Worm (Caenorhabditis elegans): ENCODE results near the gene fbxc-50.
A peak's percentile ranks its signal among the peaks of the same experiment; 100 is the strongest.

The fbxc-50 gene

DNA sequence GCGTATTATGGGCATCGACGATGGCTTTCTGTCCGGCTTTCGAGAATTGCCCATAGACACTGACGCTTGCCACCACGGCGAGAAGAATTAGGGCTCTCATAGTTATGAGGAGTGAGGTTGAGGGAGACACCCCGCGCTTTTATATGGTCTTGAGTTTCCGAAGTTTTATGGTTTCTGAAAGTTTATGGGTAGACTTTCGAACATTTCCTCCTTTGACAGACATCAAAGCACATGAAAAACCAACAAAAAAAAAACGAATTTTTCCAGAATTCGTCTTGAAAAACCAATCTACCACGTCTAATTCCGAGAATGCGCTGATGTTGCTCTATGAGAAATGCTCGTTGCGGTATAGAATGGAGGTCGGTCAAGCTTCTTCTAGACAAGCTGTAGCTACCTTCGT lies 36.6 kb upstream of the fbxc-50 start, which contains the start of gene scl-15:
Gene scl-15, minus strand, starts transcription at position 101 of the 400 bp plus-strand sequence.
- no peak for TF ChIP-seq mml-1 (tag; optimal IDR thresholded peaks at IDR 0.05)

ce11 chrII:3282353-3282752 lies 34.4 kb upstream of the fbxc-50 start, which contains the start of gene nep-13:
Gene nep-13 (plus strand): TSS chrII:3282653.
- TF ChIP-seq nhr-67 (tag; optimal IDR thresholded peaks at IDR 0.05) (no peak), unc-62 (GFP tag; optimal IDR thresholded peaks at IDR 0.05) (no peak), ZK546.5 (tag; optimal IDR thresholded peaks at IDR 0.05) (no peak), nhr-12 (tag; optimal IDR thresholded peaks at IDR 0.05) (no peak), mdl-1 (tag; optimal IDR thresholded peaks at IDR 0.05) (no peak)

- TF ChIP-seq nhr-77 (tag; optimal IDR thresholded peaks at IDR 0.05), result no peak
Measured at ce11 chrII:3278634-3279033, 30.7 kb upstream of the fbxc-50 start, which contains the start of gene wht-4. Gene wht-4 (plus strand): TSS chrII:3278934.

ce11 chrII:3277686-3278085 lies 29.8 kb upstream of the fbxc-50 start, which contains the start of gene F02E11.4:
Gene F02E11.4 (minus strand): TSS chrII:3277786.
- TF ChIP-seq nhr-67 (tag; optimal IDR thresholded peaks at IDR 0.05) (no peak), hmg-11 (tag; optimal IDR thresholded peaks at IDR 0.05) (no peak), jun-1 (tag; optimal IDR thresholded peaks at IDR 0.05) (no peak), nhr-28 (tag; optimal IDR thresholded peaks at IDR 0.05) (no peak), nhr-11 (tag; optimal IDR thresholded peaks at IDR 0.05) (no peak), ceh-9 (tag; optimal IDR thresholded peaks at IDR 0.05) (no peak), snpc-4 (tag; optimal IDR thresholded peaks at IDR 0.05) (no peak), unc-39 (tag; optimal IDR thresholded peaks at IDR 0.05) (no peak), R02D3.7 (tag; optimal IDR thresholded peaks at IDR 0.05) (no peak), tbx-2 (tag; optimal IDR thresholded peaks at IDR 0.05) (no peak), ceh-82 (tag; optimal IDR thresholded peaks at IDR 0.05) (no peak), ama-1 (optimal IDR thresholded peaks at IDR 0.05) (no peak), mml-1 (tag; optimal IDR thresholded peaks at IDR 0.05) (no peak)

DNA sequence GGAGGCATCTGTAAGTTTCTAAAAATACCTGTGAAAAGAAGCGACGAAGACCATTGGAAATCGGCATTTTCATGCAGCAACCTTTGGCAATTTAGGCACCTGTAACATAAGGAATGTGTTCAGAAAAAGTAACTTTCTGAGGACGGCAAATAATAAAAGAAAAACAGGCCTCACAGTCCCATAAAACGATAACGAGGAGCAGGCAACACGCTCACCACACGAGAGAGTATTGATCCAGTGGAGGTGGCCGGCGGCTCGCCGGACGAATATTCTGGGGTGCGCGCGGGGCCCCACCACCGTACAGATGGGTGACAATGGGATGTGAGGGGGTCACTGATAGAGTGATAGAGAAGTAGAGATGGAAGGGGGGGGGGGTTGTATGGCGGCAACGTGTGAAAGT lies 27.0 kb upstream of the fbxc-50 start, which contains the start of gene F02E11.3:
Gene F02E11.3, minus strand, starts transcription at position 101 of the 400 bp plus-strand sequence.
- TF ChIP-seq ZK546.5 (tag; optimal IDR thresholded peaks at IDR 0.05) (no peak), unc-62 (GFP tag; optimal IDR thresholded peaks at IDR 0.05) (no peak), jun-1 (tag; optimal IDR thresholded peaks at IDR 0.05) (no peak), nhr-76 (tag; optimal IDR thresholded peaks at IDR 0.05) (no peak), skn-1 (tag; optimal IDR thresholded peaks at IDR 0.05) (no peak), ztf-4 (tag; optimal IDR thresholded peaks at IDR 0.05) (no peak), nhr-77 (tag; optimal IDR thresholded peaks at IDR 0.05) (no peak), ama-1 (optimal IDR thresholded peaks at IDR 0.05) (no peak)

ce11 chrII:3270598-3270997 lies 22.7 kb upstream of the fbxc-50 start:
- TF ChIP-seq nhr-77 (tag; optimal IDR thresholded peaks at IDR 0.05) (no peak), nhr-237 (tag; optimal IDR thresholded peaks at IDR 0.05) (no peak), nhr-28 (tag; optimal IDR thresholded peaks at IDR 0.05) (no peak), snpc-4 (tag; optimal IDR thresholded peaks at IDR 0.05) (no peak), ztf-4 (tag; optimal IDR thresholded peaks at IDR 0.05) (no peak), eor-1 (tag; optimal IDR thresholded peaks at IDR 0.05) (no peak), pqm-1 (tag; optimal IDR thresholded peaks at IDR 0.05) (no peak), nhr-23 (tag; optimal IDR thresholded peaks at IDR 0.05) (no peak), nhr-11 (tag; optimal IDR thresholded peaks at IDR 0.05) (no peak), ceh-16 (tag; optimal IDR thresholded peaks at IDR 0.05) (no peak), egl-5 (tag; optimal IDR thresholded peaks at IDR 0.05) (no peak), lsy-12 (tag; optimal IDR thresholded peaks at IDR 0.05) (no peak), mdl-1 (tag; optimal IDR thresholded peaks at IDR 0.05) (no peak)

DNA sequence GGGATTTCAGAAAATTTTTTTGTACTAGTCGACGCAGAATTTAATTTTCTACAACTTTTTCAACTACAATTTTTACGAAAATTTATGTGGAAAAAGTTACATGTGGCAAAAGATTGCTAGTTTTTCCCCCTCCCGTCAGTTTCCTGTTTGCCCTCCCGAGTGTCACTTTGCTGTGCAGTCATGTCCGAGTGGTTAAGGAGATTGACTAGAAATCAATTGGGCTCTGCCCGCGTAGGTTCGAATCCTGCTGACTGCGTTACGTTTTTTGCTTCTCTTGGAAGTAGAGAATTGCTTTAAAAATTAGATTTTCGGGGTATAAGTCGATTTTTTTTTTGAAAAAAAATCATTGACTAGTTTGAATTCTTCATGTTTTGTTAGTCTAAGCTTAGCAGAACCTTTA lies 19.9 kb upstream of the fbxc-50 start:
- no peak for TF ChIP-seq ztf-4 (tag; optimal IDR thresholded peaks at IDR 0.05)
- no peak for TF ChIP-seq nhr-11 (tag; optimal IDR thresholded peaks at IDR 0.05)
- TF ChIP-seq jun-1 (tag; optimal IDR thresholded peaks at IDR 0.05), result no peak
- no peak for TF ChIP-seq egl-27 (tag; optimal IDR thresholded peaks at IDR 0.05)
- no peak for TF ChIP-seq lin-15B (tag; optimal IDR thresholded peaks at IDR 0.05)
- TF ChIP-seq elt-2 (tag; optimal IDR thresholded peaks at IDR 0.05), result no peak
- no peak for TF ChIP-seq tbx-2 (tag; optimal IDR thresholded peaks at IDR 0.05)
- TF ChIP-seq pha-4 (tag; optimal IDR thresholded peaks at IDR 0.05), result peak; percentile 17
- TF ChIP-seq eor-1 (tag; optimal IDR thresholded peaks at IDR 0.05), result no peak
- TF ChIP-seq nfya-1 (tag; optimal IDR thresholded peaks at IDR 0.05; ENCODE audit: insufficient read depth), result peak; percentile 8
- no peak for TF ChIP-seq aly-2 (tag; optimal IDR thresholded peaks at IDR 0.05)
